Fruit fly (Drosophila melanogaster) S2 (cell line): ENCODE measurements around the gene CG14826.

Experiments used
- CG8478 ChIP-seq: fragments of >200 bp; optimal IDR thresholded peaks from 2 replicates; lab custom pipeline; 2018
- CTCF ChIP-seq, 2 experiments: fragments of >200 bp; optimal IDR thresholded peaks; 2 replicates each; lab custom pipeline; 2018

DNA sequence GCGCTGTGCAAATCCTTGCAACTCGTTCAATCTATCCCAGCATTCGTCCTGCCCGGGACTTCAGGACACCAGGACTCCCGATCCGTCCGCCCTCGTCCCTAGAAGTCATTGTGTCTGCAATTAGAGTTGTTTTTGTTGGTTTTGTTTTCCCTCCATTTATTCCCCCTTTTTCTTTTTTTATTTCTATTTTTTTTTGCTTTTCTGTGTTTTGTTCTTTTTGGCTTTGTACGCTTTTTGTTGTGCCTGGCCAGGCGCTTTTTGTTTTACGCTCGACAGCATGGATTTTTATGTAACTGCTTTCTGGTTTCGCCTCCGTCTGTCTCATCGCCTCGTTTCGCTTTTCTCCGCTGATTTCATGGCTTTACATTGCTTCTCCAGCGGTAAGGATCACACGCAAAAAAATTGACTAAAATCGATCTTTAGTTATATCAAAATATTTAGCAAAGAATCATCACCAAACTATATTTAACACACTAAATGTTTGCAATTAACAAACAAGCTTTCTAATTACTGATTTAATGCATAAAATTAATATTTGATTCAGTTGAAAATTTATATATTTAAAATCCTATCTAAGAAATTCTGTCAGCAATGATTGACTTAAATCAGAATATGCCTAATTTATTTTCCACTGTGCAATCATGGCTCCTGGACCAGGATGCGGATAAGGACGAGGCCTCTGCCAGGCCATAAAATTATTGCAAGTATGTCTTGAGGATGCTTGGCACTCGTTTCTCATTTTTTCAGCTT is 49.4 kb upstream of the CG14826 start:
- TF ChIP-seq CTCF (optimal IDR thresholded peaks at IDR 0.05; lab: Kevin White, UChicago): no peak
- no peak for TF ChIP-seq CG8478 (lab: Kevin White, UChicago)
